Worm (Caenorhabditis elegans): ENCODE measurements around the gene cut-3.

DNA sequence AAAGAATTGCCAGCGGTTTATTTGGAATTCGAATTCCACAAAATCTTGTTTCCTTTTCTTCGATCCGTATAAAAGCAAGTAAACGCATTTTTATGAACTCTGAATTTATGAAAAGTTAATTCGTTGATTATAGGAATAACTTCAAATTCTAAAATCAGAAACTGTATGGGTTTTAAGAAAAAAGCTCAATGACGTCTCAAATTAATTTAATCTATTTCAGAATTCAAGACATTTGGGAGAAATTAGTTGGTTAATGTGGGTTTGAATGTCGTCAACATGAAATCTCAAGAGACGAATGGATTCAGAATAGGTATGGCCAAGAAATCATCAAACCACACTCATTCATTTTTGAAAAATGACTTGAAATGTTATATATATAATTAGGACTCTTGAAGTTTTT is 50.6 kb downstream of the cut-3 start, which contains the start of gene F49E12.7:
- no peak for TF ChIP-seq ztf-7 (tag; optimal IDR thresholded peaks at IDR 0.05)
- no peak for TF ChIP-seq ztf-11 (tag; optimal IDR thresholded peaks at IDR 0.05)
- TF ChIP-seq zfp-3 (GFP tag; conservative IDR thresholded peaks at IDR 0.05): no peak
- no peak for TF ChIP-seq lsy-2 (tag; optimal IDR thresholded peaks at IDR 0.05)
- TF ChIP-seq ctbp-1 (GFP tag; IDR thresholded peaks at IDR 0.05): no peak
- TF ChIP-seq nhr-11 (tag; optimal IDR thresholded peaks at IDR 0.05): no peak
- TF ChIP-seq hmg-1.1 (GFP tag; IDR thresholded peaks at IDR 0.05): no peak

Data from whole organism, L4 larva.